Worm (Caenorhabditis elegans) whole organism, young adult: ENCODE data around the gene F41C6.7.
A peak's percentile ranks its signal among the peaks of the same experiment; 100 is the strongest.

Experiments
- B0035.1 ChIP-seq: sonication (generic microtip); optimal IDR thresholded peaks from 2 replicates; lab custom pipeline; 2016; ENCODE audit warnings: missing genetic modification characterization, mild to moderate bottlenecking, missing compliant biosample characterization, missing genotype, missing genetic modification reagents
- F37B4.10 ChIP-seq: fragments of 200-800 bp; sonication (Bioruptor generic); IDR thresholded peaks from 2 replicates; pipeline ENCODE4 v1.3.6; 2022; ENCODE audit warnings: missing genetic modification characterization, missing compliant biosample characterization
- F57A8.1 ChIP-seq: fragments of 200-800 bp; sonication (Bioruptor generic); optimal IDR thresholded peaks from 2 replicates; lab custom pipeline; 2018; ENCODE audit warnings: mild to moderate bottlenecking, missing genetic modification characterization, moderate library complexity, missing compliant biosample characterization
- atf-7 ChIP-seq: sonication (generic microtip); optimal IDR thresholded peaks from 2 replicates; lab custom pipeline; 2017; ENCODE audit warnings: mild to moderate bottlenecking, missing genetic modification characterization, missing compliant biosample characterization
- attf-3 ChIP-seq: fragments of 200-800 bp; sonication (Bioruptor generic); conservative IDR thresholded peaks from 2 replicates; pipeline ENCODE4 v1.3.6; 2022; ENCODE audit warnings: missing genetic modification reagents, missing genetic modification characterization, missing compliant biosample characterization
- attf-5 ChIP-seq: fragments of 200-800 bp; sonication (Bioruptor generic); optimal IDR thresholded peaks from 2 replicates; lab custom pipeline; 2018; ENCODE audit warnings: mild to moderate bottlenecking, missing genetic modification characterization, missing compliant biosample characterization
- ccch-3 ChIP-seq: fragments of 200-800 bp; sonication (Bioruptor generic); optimal IDR thresholded peaks from 2 replicates; lab custom pipeline; 2018; ENCODE audit warnings: mild to moderate bottlenecking, missing genetic modification characterization, missing compliant biosample characterization
- cebp-1 ChIP-seq, 2 experiments: fragments of 200-800 bp in 1 of 2; sonication (Bioruptor generic) in 1 of 2; sonication (generic microtip) in 1 of 2; IDR thresholded peaks in 1 of 2; optimal IDR thresholded peaks in 1 of 2; 2 replicates each; pipeline versions ENCODE4 v1.3.6 to Lab custom; 2017 to 2022; ENCODE audit warnings: missing compliant biosample characterization in 2 of 2, missing genetic modification characterization in 2 of 2, mild to moderate bottlenecking in 1 of 2, missing genetic modification reagents in 1 of 2, moderate library complexity in 1 of 2
- ceh-58 ChIP-seq: fragments of 200-800 bp; sonication (Bioruptor generic); IDR thresholded peaks from 2 replicates; pipeline ENCODE4 v1.3.6; 2022; ENCODE audit warnings: missing genetic modification characterization, missing compliant biosample characterization
- ceh-91 ChIP-seq: fragments of 200-800 bp; sonication (Bioruptor generic); IDR thresholded peaks from 2 replicates; pipeline ENCODE4 v1.3.6; 2022; ENCODE audit warnings: missing genetic modification reagents, missing genetic modification characterization, missing compliant biosample characterization
- chd-7 ChIP-seq: sonication (generic microtip); optimal IDR thresholded peaks from 2 replicates; lab custom pipeline; 2016; ENCODE audit warnings: mild to moderate bottlenecking, missing genetic modification characterization, moderate library complexity, missing compliant biosample characterization
- dox-1 ChIP-seq: fragments of 200-800 bp; sonication (Bioruptor generic); IDR thresholded peaks from 2 replicates; pipeline ENCODE4 v1.3.6; 2022; ENCODE audit warnings: missing genetic modification reagents, missing genetic modification characterization, missing compliant biosample characterization
- efl-1 ChIP-seq: fragments of 150-350 bp; optimal IDR thresholded peaks from 2 replicates; lab custom pipeline; 2014; ENCODE audit warnings: missing biosample characterization, missing genetic modification reagents, missing genetic modification characterization
- egrh-3 ChIP-seq: fragments of 200-800 bp; sonication (Bioruptor generic); IDR thresholded peaks from 2 replicates; pipeline ENCODE4 v1.3.6; 2022; ENCODE audit warnings: missing genetic modification reagents, missing genetic modification characterization, missing compliant biosample characterization
- fkh-3 ChIP-seq: sonication (generic microtip); optimal IDR thresholded peaks from 2 replicates; lab custom pipeline; 2016; ENCODE audit warnings: mild to moderate bottlenecking, missing genetic modification characterization, missing compliant biosample characterization
- gei-17 ChIP-seq: fragments of 200-800 bp; sonication (Bioruptor generic); optimal IDR thresholded peaks from 2 replicates; lab custom pipeline; 2018; ENCODE audit warnings: mild to moderate bottlenecking, missing genetic modification characterization, missing compliant biosample characterization
- hmg-1.2 ChIP-seq: fragments of 200-800 bp; sonication (Bioruptor generic); IDR thresholded peaks from 2 replicates; pipeline ENCODE4 v1.3.6; 2022; ENCODE audit warnings: missing genetic modification reagents, missing genetic modification characterization, missing compliant biosample characterization
- hmg-20 ChIP-seq: fragments of 200-800 bp; sonication (Bioruptor generic); IDR thresholded peaks from 2 replicates; pipeline ENCODE4 v1.3.6; 2022; ENCODE audit warnings: missing genetic modification reagents, missing genetic modification characterization, missing compliant biosample characterization
- let-607 ChIP-seq, 2 experiments: fragments of 200-800 bp in 1 of 2; sonication (Bioruptor generic) in 1 of 2; sonication (generic microtip) in 1 of 2; optimal IDR thresholded peaks; 2 replicates each; lab custom pipeline; 2016 to 2018; ENCODE audit warnings: mild to moderate bottlenecking in 2 of 2, missing compliant biosample characterization in 2 of 2, missing genetic modification characterization in 2 of 2, moderate library complexity in 2 of 2, missing genotype in 1 of 2
- lir-1 ChIP-seq: fragments of 200-800 bp; sonication (Bioruptor generic); conservative IDR thresholded peaks from 2 replicates; pipeline ENCODE4 v1.3.6; 2022; ENCODE audit warnings: missing genetic modification reagents, missing genetic modification characterization, missing compliant biosample characterization
- lsy-27 ChIP-seq: sonication (generic microtip); optimal IDR thresholded peaks from 2 replicates; lab custom pipeline; 2017; ENCODE audit warnings: missing genetic modification characterization, mild to moderate bottlenecking, missing compliant biosample characterization, antibody characterized with exemption, missing genotype, borderline replicate concordance; ENCODE audit not compliant: insufficient read depth
- nhr-120 ChIP-seq: fragments of 200-800 bp; sonication (Bioruptor generic); IDR thresholded peaks from 2 replicates; pipeline ENCODE4 v1.3.6; 2022; ENCODE audit warnings: missing genetic modification characterization, missing compliant biosample characterization
- nhr-179 ChIP-seq: sonication (generic microtip); optimal IDR thresholded peaks from 2 replicates; lab custom pipeline; 2016; ENCODE audit warnings: mild to moderate bottlenecking, missing genetic modification characterization, missing compliant biosample characterization
- nhr-80 ChIP-seq: sonication (generic microtip); optimal IDR thresholded peaks from 2 replicates; lab custom pipeline; 2016; ENCODE audit warnings: missing genetic modification characterization, missing compliant biosample characterization
- nhr-90 ChIP-seq: sonication (generic microtip); optimal IDR thresholded peaks from 2 replicates; lab custom pipeline; 2016; ENCODE audit warnings: missing genotype, mild to moderate bottlenecking, missing genetic modification characterization, missing compliant biosample characterization
- sdz-38 ChIP-seq: sonication (generic microtip); optimal IDR thresholded peaks from 2 replicates; lab custom pipeline; 2016; ENCODE audit warnings: missing genotype, missing genetic modification characterization, missing compliant biosample characterization
- snpc-4 ChIP-seq, 5 experiments: fragments of 150-350 bp in 1 of 5; sonication (generic microtip) in 4 of 5; optimal IDR thresholded peaks; 2 replicates each; lab custom pipeline; 2014 to 2018; ENCODE audit warnings: missing genetic modification characterization in 5 of 5, missing biosample characterization in 3 of 5, antibody characterized with exemption in 2 of 5, mild to moderate bottlenecking in 2 of 5, missing compliant biosample characterization in 2 of 5, missing genotype in 2 of 5, moderate library complexity in 2 of 5, missing genetic modification reagents in 1 of 5
- somi-1 ChIP-seq: fragments of 200-800 bp; sonication (Bioruptor generic); optimal IDR thresholded peaks from 2 replicates; lab custom pipeline; 2018; ENCODE audit warnings: mild to moderate bottlenecking, missing genetic modification characterization, missing compliant biosample characterization
- tlf-1 ChIP-seq: fragments of 200-800 bp; sonication (Bioruptor generic); optimal IDR thresholded peaks from 2 replicates; lab custom pipeline; 2018; ENCODE audit warnings: mild to moderate bottlenecking, missing genetic modification characterization, missing compliant biosample characterization
- unc-62 ChIP-seq: fragments of 150-350 bp; optimal IDR thresholded peaks from 2 replicates; lab custom pipeline; 2014; ENCODE audit warnings: missing biosample characterization, missing genetic modification reagents, missing genetic modification characterization
- zfh-2 ChIP-seq: fragments of 200-800 bp; sonication (Bioruptor generic); conservative IDR thresholded peaks from 2 replicates; pipeline ENCODE4 v1.3.6; 2022; ENCODE audit warnings: missing genetic modification reagents, missing genetic modification characterization, missing compliant biosample characterization
- ztf-22 ChIP-seq: fragments of 200-800 bp; sonication (Bioruptor generic); optimal IDR thresholded peaks from 2 replicates; lab custom pipeline; 2018; ENCODE audit warnings: mild to moderate bottlenecking, missing genetic modification characterization, moderate library complexity, missing compliant biosample characterization
- ztf-3 ChIP-seq: fragments of 200-800 bp; sonication (Bioruptor generic); optimal IDR thresholded peaks from 2 replicates; lab custom pipeline; 2018; ENCODE audit warnings: mild to moderate bottlenecking, missing genetic modification characterization, missing compliant biosample characterization
- ztf-6 ChIP-seq: fragments of 200-800 bp; sonication (Bioruptor generic); IDR thresholded peaks from 2 replicates; pipeline ENCODE4 v1.3.6; 2022; ENCODE audit warnings: missing genetic modification reagents, missing genetic modification characterization, missing compliant biosample characterization

Gene F41C6.7

ce11 chrX:6885227-6885853, at the start of gene F41C6.7:
Gene F41C6.7, minus strand, starts transcription at chrX:6885277.
- TF ChIP-seq chd-7 (tag; lab: Kevin White, UChicago) (no peak), nhr-80 (peak; percentile 40)

DNA sequence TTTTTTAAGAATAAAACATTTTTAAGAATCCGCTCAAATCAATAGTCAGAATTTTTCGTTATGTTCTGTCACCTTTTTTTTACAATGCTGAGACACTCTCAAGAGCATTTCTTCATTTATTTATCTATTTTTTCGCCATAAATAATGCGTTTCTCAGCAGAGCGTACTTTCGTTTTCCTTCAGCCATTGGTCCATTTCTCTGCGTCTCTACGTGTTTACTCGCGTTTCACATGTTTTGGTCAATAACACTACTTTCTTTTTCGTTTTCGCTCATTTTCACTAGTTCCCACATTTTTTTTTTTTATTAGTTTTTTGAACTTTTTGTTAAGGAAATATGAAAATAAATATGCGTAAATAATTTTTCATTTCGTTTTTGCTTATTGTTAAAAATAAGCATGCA, 49.4 kb upstream of the F41C6.7 start:
- TF ChIP-seq nhr-80 = peak; percentile 32
- TF ChIP-seq attf-5 = peak; percentile 5
- no peak for TF ChIP-seq B0035.1 (tag; lab: Kevin White, UChicago)
- TF ChIP-seq hmg-20 (GFP tag; lab: Robert Waterston, UW) = no peak
- TF ChIP-seq gei-17 = no peak
- peak; percentile 42; the same call in 1 of the 2 replicates for TF ChIP-seq hmg-1.2 (GFP tag; lab: Robert Waterston, UW)

DNA sequence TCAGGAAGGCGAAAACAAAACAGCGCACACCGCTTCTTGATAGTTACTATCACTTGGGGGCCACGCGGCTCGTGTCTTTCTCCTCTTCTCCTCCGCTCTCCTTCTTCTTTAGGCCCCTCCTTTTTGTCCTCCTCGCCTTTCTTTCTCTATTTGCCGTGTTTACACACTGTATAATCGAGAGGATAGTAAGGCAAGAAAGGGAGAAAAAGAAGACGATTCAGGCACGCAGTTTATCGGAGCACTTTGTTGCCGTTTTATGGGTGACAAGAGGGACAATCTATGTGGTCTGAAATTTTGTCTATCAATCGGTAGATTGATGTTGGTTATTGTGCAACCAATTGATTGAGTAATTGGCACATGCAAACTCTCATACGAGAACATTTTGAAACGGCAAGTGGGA, 47.1 kb upstream of the F41C6.7 start, which contains the start of gene F14B8.6:
TSS of gene F14B8.6 (minus strand) at position 292 of the 400 bp plus-strand sequence.
- TF ChIP-seq ztf-22 (peak; percentile 17), nhr-80 (peak; percentile 97), attf-5 (peak; percentile 12), unc-62 (no peak), somi-1 (GFP tag; lab: Kevin White, UChicago) (no peak), let-607 (tag; optimal IDR thresholded peaks at IDR 0.05; lab: Kevin White, UChicago) (peak; percentile 28 to 63), egrh-3 (GFP tag; lab: Robert Waterston, UW) (no peak), nhr-90 (peak; percentile 35), dox-1 (GFP tag; lab: Robert Waterston, UW) (peak; percentile 74)

DNA sequence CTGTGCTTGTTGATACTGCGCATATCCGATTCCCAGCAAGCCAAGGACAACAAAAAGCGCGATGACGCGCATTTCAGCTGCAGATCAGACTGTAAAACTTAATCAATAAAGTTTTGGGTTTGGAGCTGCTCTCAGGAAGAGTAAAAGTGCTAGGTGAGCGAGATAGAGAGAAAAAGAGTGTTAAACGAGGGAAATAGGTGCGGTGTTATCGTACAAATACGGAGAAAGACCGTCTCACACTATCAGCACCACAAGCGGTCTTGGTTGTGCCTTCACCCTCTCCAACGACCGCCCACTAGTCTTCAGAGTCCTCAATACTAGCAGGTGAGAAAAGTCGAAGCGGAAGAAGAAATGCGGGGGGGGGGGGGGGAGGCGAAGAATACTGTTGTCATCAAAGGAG, 43.5 kb upstream of the F41C6.7 start, which contains the start of gene F14B8.5:
TSS of gene F14B8.5 (minus strand) at position 127 of the 400 bp plus-strand sequence.
- peak; percentile 50; the same call in 1 of the 2 replicates for TF ChIP-seq dox-1 (GFP tag; lab: Robert Waterston, UW)
- peak; percentile 49; the same call in 1 of the 2 replicates for TF ChIP-seq zfh-2 (GFP tag; lab: Robert Waterston, UW)
- no peak for TF ChIP-seq atf-7 (tag; lab: Kevin White, UChicago)
- no peak for TF ChIP-seq ccch-3 (GFP tag; lab: Kevin White, UChicago)
- no peak for TF ChIP-seq ceh-91 (GFP tag; lab: Robert Waterston, UW)
- TF ChIP-seq nhr-80 = peak; percentile 69
- no peak for TF ChIP-seq lsy-27 (tag; lab: Kevin White, UChicago)
- no peak for TF ChIP-seq efl-1
- TF ChIP-seq F37B4.10 (GFP tag; lab: Robert Waterston, UW) = 0 out of 2 replicates have a peak, but pooled peaks have one; percentile 50

ce11 chrX:6926952-6927351, 41.9 kb upstream of the F41C6.7 start:
- TF ChIP-seq nhr-80 (peak; percentile 17), zfh-2 (GFP tag; lab: Robert Waterston, UW) (no peak)

ce11 chrX:6924461-6924860, 39.4 kb upstream of the F41C6.7 start, which contains the start of gene otpl-3:
Gene otpl-3, minus strand, starts transcription at chrX:6924764.
- TF ChIP-seq nhr-80 (peak; percentile 79), ztf-6 (GFP tag; lab: Robert Waterston, UW) (no peak)

DNA sequence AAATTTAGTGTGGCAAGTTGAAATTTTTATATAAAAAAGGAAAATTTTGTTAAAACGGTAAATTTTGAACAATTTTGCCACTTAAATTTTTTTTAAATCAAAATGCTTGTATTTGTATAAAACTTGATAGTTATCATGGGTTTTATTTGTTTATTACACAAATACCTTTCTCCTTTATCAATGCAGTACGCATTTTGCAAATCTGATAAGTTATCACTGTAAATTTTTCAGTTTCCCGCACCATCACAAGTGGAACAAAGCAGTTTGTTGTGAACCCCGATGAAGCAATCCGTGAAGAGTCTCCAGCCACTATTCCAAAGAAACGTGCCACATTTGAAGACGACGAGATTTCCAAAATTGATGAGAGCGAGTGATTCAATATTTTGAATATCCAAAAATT, 35.1 kb upstream of the F41C6.7 start:
- TF ChIP-seq fkh-3 (no peak), snpc-4 (GFP tag; optimal IDR thresholded peaks at IDR 0.05; lab: Kevin White, UChicago) (no peak), snpc-4 (tag; optimal IDR thresholded peaks at IDR 0.05; lab: Kevin White, UChicago) (no peak), nhr-90 (no peak), tlf-1 (GFP tag; lab: Kevin White, UChicago) (no peak), lir-1 (no peak), atf-7 (tag; lab: Kevin White, UChicago) (no peak), egrh-3 (GFP tag; lab: Robert Waterston, UW) (no peak), nhr-179 (tag; lab: Kevin White, UChicago) (no peak), ztf-3 (no peak), F57A8.1 (GFP tag; lab: Kevin White, UChicago) (no peak), zfh-2 (GFP tag; lab: Robert Waterston, UW) (no peak), sdz-38 (no peak), cebp-1 (GFP tag; IDR thresholded peaks at IDR 0.05; lab: Robert Waterston, UW) (no peak), cebp-1 (tag; optimal IDR thresholded peaks at IDR 0.05; lab: Kevin White, UChicago) (no peak), attf-3 (GFP tag; lab: Robert Waterston, UW) (no peak), ceh-58 (no peak), nhr-120 (GFP tag; lab: Robert Waterston, UW) (no peak), unc-62 (no peak)
